Worm (Caenorhabditis elegans): ENCODE data around the gene cutl-11.

DNA sequence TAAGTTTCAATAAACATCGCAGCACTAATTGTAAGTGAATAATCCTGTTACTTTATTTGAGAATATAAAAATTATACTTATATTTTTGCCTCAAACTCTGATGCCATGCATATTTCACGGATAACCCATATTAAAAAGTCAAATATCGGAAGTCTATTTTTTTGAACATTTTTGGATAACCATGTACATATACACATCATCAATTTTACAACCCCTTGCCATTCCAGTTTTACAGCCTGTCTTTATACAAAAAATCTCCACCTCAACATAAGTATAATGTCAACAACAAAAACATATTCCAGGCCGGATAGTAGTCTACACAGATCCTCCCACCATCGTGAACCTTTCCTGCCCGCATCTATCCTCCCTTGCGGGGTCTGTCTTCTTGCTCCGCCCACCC, 33.6 kb upstream of the cutl-11 start, which contains the start of gene hnd-1:
- no peak for TF ChIP-seq him-1 (tag; optimal IDR thresholded peaks at IDR 0.05)
- TF ChIP-seq W03F9.2 (tag; optimal IDR thresholded peaks at IDR 0.05), result no peak
- no peak for TF ChIP-seq dao-5 (tag; optimal IDR thresholded peaks at IDR 0.05)

All from whole organism, L4/young adult.